Fruit fly (Drosophila melanogaster) whole organism, embryonic: ENCODE data around the gene CG34008.

Experiments
- C15 ChIP-seq: fragments of 200-800 bp; sonication (Bioruptor generic); IDR thresholded peaks from 3 replicates; pipeline ENCODE4 v1.3.6; 2022; ENCODE audit warnings: missing biosample characterization, missing genetic modification characterization
- CG10209 ChIP-seq: fragments of 200-800 bp; sonication (Bioruptor generic); optimal IDR thresholded peaks from 3 replicates; lab custom pipeline; 2017; ENCODE audit warnings: missing biosample characterization, mild to moderate bottlenecking, missing genetic modification characterization, missing genetic modification reagents
- CG10274 ChIP-seq: fragments of 200-800 bp; sonication (Bioruptor generic); optimal IDR thresholded peaks from 3 replicates; lab custom pipeline; 2017; ENCODE audit warnings: missing biosample characterization, mild to moderate bottlenecking, missing genetic modification characterization
- CG11398 ChIP-seq: fragments of 200-800 bp; sonication (Bioruptor generic); optimal IDR thresholded peaks from 2 replicates; lab custom pipeline; 2016; ENCODE audit warnings: missing biosample characterization, missing genetic modification characterization
- CG12769 ChIP-seq: fragments of 200-800 bp; sonication (Bioruptor generic); optimal IDR thresholded peaks from 2 replicates; lab custom pipeline; 2019; ENCODE audit warnings: missing biosample characterization, mild to moderate bottlenecking, missing genetic modification characterization, moderate library complexity
- CG13894 ChIP-seq: fragments of 200-800 bp; sonication (Bioruptor generic); optimal IDR thresholded peaks from 3 replicates; lab custom pipeline; 2018; ENCODE audit warnings: missing biosample characterization, mild to moderate bottlenecking, missing genetic modification characterization, moderate library complexity
- CG17186 ChIP-seq: fragments of 200-800 bp; sonication (Bioruptor generic); optimal IDR thresholded peaks from 3 replicates; lab custom pipeline; 2017; ENCODE audit warnings: missing biosample characterization, missing genetic modification reagents, missing genetic modification characterization
- CG17612 ChIP-seq: fragments of 200-800 bp; sonication (Bioruptor generic); IDR thresholded peaks from 2 replicates; pipeline ENCODE4 v1.3.6; 2022; ENCODE audit warnings: missing biosample characterization, missing genetic modification characterization
- CG31365 ChIP-seq: fragments of 200-800 bp; sonication (Bioruptor generic); optimal IDR thresholded peaks from 2 replicates; lab custom pipeline; 2018; ENCODE audit warnings: missing biosample characterization, mild to moderate bottlenecking, missing genetic modification characterization
- CG34224 ChIP-seq: fragments of 200-800 bp; sonication (Bioruptor generic); IDR thresholded peaks from 3 replicates; pipeline ENCODE4 v1.3.6; 2022; ENCODE audit warnings: missing biosample characterization, missing genetic modification characterization; ENCODE audit not compliant: partially characterized antibody
- CG34422 ChIP-seq: fragments of 200-800 bp; sonication (Bioruptor generic); IDR thresholded peaks from 3 replicates; pipeline ENCODE4 v1.3.6; 2022; ENCODE audit warnings: missing biosample characterization, missing genetic modification characterization
- CG7271 ChIP-seq: fragments of 200-800 bp; sonication (Bioruptor generic); optimal IDR thresholded peaks from 2 replicates; lab custom pipeline; 2018; ENCODE audit warnings: missing biosample characterization, mild to moderate bottlenecking, missing genetic modification characterization, moderate library complexity
- CG9609 ChIP-seq: fragments of 200-800 bp; sonication (Bioruptor generic); optimal IDR thresholded peaks from 3 replicates; lab custom pipeline; 2016; ENCODE audit warnings: missing biosample characterization, missing genetic modification characterization
- CkIIα-i1 ChIP-seq: fragments of 200-800 bp; sonication (Bioruptor generic); IDR thresholded peaks from 2 replicates; pipeline ENCODE4 v1.3.6; 2022; ENCODE audit warnings: missing biosample characterization, missing genetic modification characterization
- CrebB ChIP-seq: fragments of 200-800 bp; sonication (Bioruptor generic); optimal IDR thresholded peaks from 3 replicates; lab custom pipeline; 2018; ENCODE audit warnings: missing biosample characterization, mild to moderate bottlenecking, missing genetic modification characterization
- Dfd ChIP-seq, 2 experiments: fragments of >200 bp; optimal IDR thresholded peaks; 2 replicates each; lab custom pipeline; 2017; ENCODE audit warnings: missing biosample characterization in 2 of 2, missing genetic modification characterization in 2 of 2
- Elba2 ChIP-seq: fragments of 200-800 bp; sonication (Bioruptor generic); optimal IDR thresholded peaks from 3 replicates; lab custom pipeline; 2016; ENCODE audit warnings: missing biosample characterization, missing genetic modification characterization
- Ets65A ChIP-seq: fragments of 200-800 bp; sonication (Bioruptor generic); peaks from one replicate; lab custom pipeline; 2016; ENCODE audit warnings: missing biosample characterization, missing genetic modification characterization
- Gug ChIP-seq: fragments of 200-800 bp; sonication (Bioruptor generic); IDR thresholded peaks from 4 replicates; pipeline ENCODE4 v1.3.6; 2022; ENCODE audit warnings: missing biosample characterization, missing genetic modification characterization
- HLH3B ChIP-seq: fragments of 200-800 bp; sonication (Bioruptor generic); IDR thresholded peaks from 2 replicates; pipeline ENCODE4 v1.3.6; 2022; ENCODE audit warnings: missing biosample characterization, missing genetic modification characterization
- HmgD ChIP-seq: fragments of 200-800 bp; sonication (Bioruptor generic); optimal IDR thresholded peaks from 3 replicates; lab custom pipeline; 2016; ENCODE audit warnings: missing biosample characterization, missing genetic modification characterization
- Hr3 ChIP-seq: fragments of 200-800 bp; sonication (Bioruptor generic); optimal IDR thresholded peaks from 3 replicates; lab custom pipeline; 2016; ENCODE audit warnings: missing biosample characterization, missing genetic modification characterization
- Hr39 ChIP-seq: fragments of >200 bp; optimal IDR thresholded peaks from 2 replicates; lab custom pipeline; 2017
- Hsf ChIP-seq: fragments of 200-800 bp; sonication (Bioruptor generic); optimal IDR thresholded peaks from 3 replicates; lab custom pipeline; 2016; ENCODE audit warnings: missing biosample characterization, missing genetic modification characterization
- Jarid2 ChIP-seq: fragments of 200-800 bp; sonication (Bioruptor generic); optimal IDR thresholded peaks from 3 replicates; lab custom pipeline; 2017; ENCODE audit warnings: mild to moderate bottlenecking, missing biosample characterization, missing genetic modification reagents, missing genetic modification characterization
- Lim3 ChIP-seq: fragments of 200-800 bp; sonication (Bioruptor generic); IDR thresholded peaks from 2 replicates; pipeline ENCODE4 v1.3.6; 2022; ENCODE audit warnings: missing biosample characterization, missing genetic modification characterization
- Opbp ChIP-seq: fragments of 200-800 bp; sonication (Bioruptor generic); IDR thresholded peaks from 3 replicates; pipeline ENCODE4 v1.3.6; 2022; ENCODE audit warnings: missing biosample characterization, missing genetic modification characterization; ENCODE audit not compliant: partially characterized antibody
- Side ChIP-seq: fragments of 200-800 bp; sonication (Bioruptor generic); optimal IDR thresholded peaks from 2 replicates; lab custom pipeline; 2016; ENCODE audit warnings: missing biosample characterization, missing genetic modification characterization
- Sox102F ChIP-seq: fragments of 200-800 bp; sonication (Bioruptor generic); optimal IDR thresholded peaks from 2 replicates; lab custom pipeline; 2018; ENCODE audit warnings: missing biosample characterization, mild to moderate bottlenecking, missing genetic modification characterization, moderate library complexity
- Ssrp ChIP-seq: fragments of 200-800 bp; sonication (Bioruptor generic); optimal IDR thresholded peaks from 2 replicates; lab custom pipeline; 2018; ENCODE audit warnings: missing biosample characterization, mild to moderate bottlenecking, missing genetic modification characterization, moderate library complexity
- Taf1 ChIP-seq: fragments of 200-800 bp; sonication (Bioruptor generic); IDR thresholded peaks from 2 replicates; pipeline ENCODE4 v1.3.6; 2022; ENCODE audit warnings: missing biosample characterization, missing genetic modification characterization
- bbx ChIP-seq: fragments of 200-800 bp; sonication (Bioruptor generic); IDR thresholded peaks from 2 replicates; pipeline ENCODE4 v1.3.6; 2022; ENCODE audit warnings: missing biosample characterization, missing genetic modification characterization; ENCODE audit not compliant: partially characterized antibody
- bcd ChIP-seq: fragments of 200-800 bp; sonication (Bioruptor generic); optimal IDR thresholded peaks from 2 replicates; lab custom pipeline; 2017; ENCODE audit warnings: missing biosample characterization, mild to moderate bottlenecking, missing genetic modification characterization
- bigmax ChIP-seq: fragments of 200-800 bp; sonication (Bioruptor generic); optimal IDR thresholded peaks from 2 replicates; lab custom pipeline; 2018; ENCODE audit warnings: missing biosample characterization, mild to moderate bottlenecking, missing genetic modification characterization
- cato ChIP-seq: fragments of 200-800 bp; sonication (Bioruptor generic); optimal IDR thresholded peaks from 2 replicates; lab custom pipeline; 2016; ENCODE audit warnings: missing biosample characterization, missing genetic modification characterization, borderline replicate concordance
- dan ChIP-seq: fragments of 200-800 bp; sonication (Bioruptor generic); IDR thresholded peaks from 2 replicates; pipeline ENCODE4 v1.3.6; 2022; ENCODE audit warnings: missing biosample characterization, missing genetic modification characterization
- danr ChIP-seq: fragments of 200-800 bp; sonication (Bioruptor generic); IDR thresholded peaks from 2 replicates; pipeline ENCODE4 v1.3.6; 2022; ENCODE audit warnings: missing biosample characterization, missing genetic modification characterization
- esg ChIP-seq: fragments of 200-800 bp; sonication (Bioruptor generic); conservative IDR thresholded peaks from 2 replicates; pipeline ENCODE4 v1.3.6; 2022; ENCODE audit warnings: missing biosample characterization, missing genetic modification characterization
- gsb-n ChIP-seq: fragments of 200-800 bp; sonication (Bioruptor generic); optimal IDR thresholded peaks from 3 replicates; lab custom pipeline; 2018; ENCODE audit warnings: missing biosample characterization, mild to moderate bottlenecking, missing genetic modification characterization
- lov ChIP-seq, 2 experiments: fragments of 200-800 bp in 1 of 2; fragments of >200 bp in 1 of 2; sonication (Bioruptor generic) in 1 of 2; IDR thresholded peaks in 1 of 2; optimal IDR thresholded peaks in 1 of 2; 2 replicates in 1 of 2; 3 replicates in 1 of 2; pipeline versions ENCODE4 v1.3.6 to Lab custom; 2017 to 2022; ENCODE audit warnings: missing biosample characterization in 1 of 2, missing genetic modification characterization in 1 of 2
- mirr ChIP-seq: fragments of 200-800 bp; sonication (Bioruptor generic); optimal IDR thresholded peaks from 3 replicates; lab custom pipeline; 2018; ENCODE audit warnings: missing biosample characterization, mild to moderate bottlenecking, missing genetic modification characterization
- otp ChIP-seq: fragments of 200-800 bp; sonication (Bioruptor generic); IDR thresholded peaks from 3 replicates; pipeline ENCODE4, ENCODE4 v1.3.6; 2022; ENCODE audit warnings: missing biosample characterization, missing genetic modification characterization
- ranshi ChIP-seq: fragments of 200-800 bp; sonication (Bioruptor generic); IDR thresholded peaks from 2 replicates; pipeline ENCODE4 v1.3.6; 2022; ENCODE audit warnings: missing biosample characterization, missing genetic modification characterization
- sisA ChIP-seq: fragments of 200-800 bp; sonication (Bioruptor generic); IDR thresholded peaks from 2 replicates; pipeline ENCODE4 v1.3.6; 2022; ENCODE audit warnings: missing biosample characterization, missing genetic modification characterization
- slbo ChIP-seq: fragments of 200-800 bp; sonication (Bioruptor generic); IDR thresholded peaks from 2 replicates; pipeline ENCODE4 v1.3.6; 2022; ENCODE audit warnings: missing biosample characterization, missing genetic modification characterization
- slp2 ChIP-seq: fragments of 200-800 bp; sonication (Bioruptor generic); optimal IDR thresholded peaks from 2 replicates; lab custom pipeline; 2016; ENCODE audit warnings: missing biosample characterization, missing genetic modification characterization
- trh ChIP-seq: fragments of 200-800 bp; sonication (Bioruptor generic); optimal IDR thresholded peaks from 2 replicates; lab custom pipeline; 2016; ENCODE audit warnings: missing biosample characterization, missing genetic modification characterization
- unc-4 ChIP-seq: fragments of 200-800 bp; sonication (Bioruptor generic); IDR thresholded peaks from 2 replicates; pipeline ENCODE4 v1.3.6; 2022; ENCODE audit warnings: missing biosample characterization, missing genetic modification characterization; ENCODE audit not compliant: partially characterized antibody
- usp ChIP-seq: fragments of >200 bp; optimal IDR thresholded peaks from 2 replicates; lab custom pipeline; 2017; ENCODE audit warnings: missing biosample characterization, missing genetic modification characterization
- z ChIP-seq: fragments of 200-800 bp; sonication (Bioruptor generic); IDR thresholded peaks from 3 replicates; pipeline ENCODE4 v1.3.6; 2022; ENCODE audit warnings: missing biosample characterization, missing genetic modification characterization

CG34008 gene

dm6 chr3R:20556281-20557113 lies 24.8 kb downstream of the CG34008 start (continued):
- TF ChIP-seq slp2 (GFP tag; lab: Kevin White, UChicago) (peak; percentile 1), mirr (GFP tag; lab: Kevin White, UChicago) (no peak), unc-4 (GFP tag; lab: Robert Waterston, UW) (no peak), CkIIα-i1 (GFP tag; lab: Robert Waterston, UW) (no peak), CrebB (no peak), danr (peak; percentile 68), CG13894 (no peak), Gug (GFP tag; lab: Robert Waterston, UW) (peak; percentile 68; the same call in 3 of the 4 replicates), slbo (GFP tag; lab: Robert Waterston, UW) (peak; percentile 92), Jarid2 (GFP tag; lab: Kevin White, UChicago) (peak; percentile 8), lov (optimal IDR thresholded peaks at IDR 0.05; lab: Kevin White, UChicago) (no peak), lov (GFP tag; IDR thresholded peaks at IDR 0.05; lab: Robert Waterston, UW) (no peak), bigmax (GFP tag; lab: Kevin White, UChicago) (no peak), HLH3B (peak; percentile 84), CG34224 (GFP tag; lab: Robert Waterston, UW) (no peak), otp (GFP tag; lab: Robert Waterston, UW) (peak; percentile 55; the same call in 2 of the 3 replicates), CG17612 (GFP tag; lab: Robert Waterston, UW) (peak; percentile 46; the same call in 1 of the 2 replicates), bbx (GFP tag; lab: Robert Waterston, UW) (no peak), Elba2 (GFP tag; lab: Kevin White, UChicago) (no peak), esg (peak; percentile 76), trh (GFP tag; lab: Kevin White, UChicago) (no peak), CG10274 (no peak), Side (no peak), C15 (0 out of 3 replicates have a peak, but pooled peaks have one; percentile 54), CG7271 (tag; lab: Kevin White, UChicago) (no peak), Taf1 (GFP tag; lab: Robert Waterston, UW) (peak; percentile 79), dan (GFP tag; lab: Robert Waterston, UW) (no peak), z (no peak; the same call in 2 of the 3 replicates), gsb-n (tag; lab: Kevin White, UChicago) (no peak), bcd (GFP tag; lab: Kevin White, UChicago) (peak; percentile 70), Ssrp (tag; lab: Kevin White, UChicago) (peak; percentile 55), usp (GFP tag; lab: Kevin White, UChicago) (no peak), CG9609 (no peak), CG31365 (no peak), sisA (peak; percentile 74), CG11398 (no peak), HmgD (no peak), ranshi (peak; percentile 80), CG10209 (peak; percentile 65), CG12769 (tag; lab: Kevin White, UChicago) (no peak), CG34422 (GFP tag; lab: Robert Waterston, UW) (peak; percentile 78), cato (GFP tag; lab: Kevin White, UChicago) (peak; percentile 34), Ets65A (peak; percentile 33), Hr3 (GFP tag; lab: Kevin White, UChicago) (peak; percentile 44), Opbp (GFP tag; lab: Robert Waterston, UW) (no peak), Lim3 (no peak), Dfd (GFP tag; optimal IDR thresholded peaks at IDR 0.05; lab: Kevin White, UChicago) (no peak), Hr39 (lab: Kevin White, UChicago) (no peak), CG17186 (GFP tag; lab: Kevin White, UChicago) (no peak), Hsf (peak; percentile 54), Sox102F (GFP tag; lab: Kevin White, UChicago) (peak; percentile 47)
